Fruit fly (Drosophila melanogaster) whole organism, embryonic: ENCODE measurements around the gene CG7512.

Experiments
- Bteb2 ChIP-seq: fragments of 200-800 bp; sonication (Bioruptor generic); optimal IDR thresholded peaks from 2 replicates; lab custom pipeline; 2016; ENCODE audit warnings: missing biosample characterization, missing genetic modification characterization
- C15 ChIP-seq: fragments of 200-800 bp; sonication (Bioruptor generic); IDR thresholded peaks from 3 replicates; pipeline ENCODE4 v1.3.6; 2022; ENCODE audit warnings: missing biosample characterization, missing genetic modification characterization
- CG10274 ChIP-seq: fragments of 200-800 bp; sonication (Bioruptor generic); optimal IDR thresholded peaks from 3 replicates; lab custom pipeline; 2017; ENCODE audit warnings: missing biosample characterization, mild to moderate bottlenecking, missing genetic modification characterization
- CG10366 ChIP-seq: fragments of 200-800 bp; sonication (Bioruptor generic); IDR thresholded peaks from 2 replicates; pipeline ENCODE4 v1.3.6; 2022; ENCODE audit warnings: missing biosample characterization, missing genetic modification characterization
- CG11247 ChIP-seq: fragments of 200-800 bp; sonication (Bioruptor generic); IDR thresholded peaks from 2 replicates; pipeline ENCODE4 v1.3.6; 2022; ENCODE audit warnings: missing biosample characterization, missing genetic modification characterization
- CG11696 ChIP-seq: fragments of 200-800 bp; sonication (Bioruptor generic); IDR thresholded peaks from 2 replicates; pipeline ENCODE4 v1.3.6; 2022; ENCODE audit warnings: missing biosample characterization, missing genetic modification characterization
- CG1647 ChIP-seq: fragments of 200-800 bp; sonication (Bioruptor generic); optimal IDR thresholded peaks from 3 replicates; lab custom pipeline; 2016; ENCODE audit warnings: missing biosample characterization, missing genetic modification characterization
- CG17829 ChIP-seq: fragments of 200-800 bp; optimal IDR thresholded peaks from 2 replicates; lab custom pipeline; 2019; ENCODE audit warnings: missing biosample characterization, mild to moderate bottlenecking, missing genetic modification characterization, moderate library complexity
- CG3163 ChIP-seq: fragments of 200-800 bp; sonication (Bioruptor generic); optimal IDR thresholded peaks from 3 replicates; lab custom pipeline; 2016; ENCODE audit warnings: missing biosample characterization, missing genetic modification characterization
- CG3726 ChIP-seq: fragments of 200-800 bp; sonication (Bioruptor generic); IDR thresholded peaks from 3 replicates; pipeline ENCODE4, ENCODE4 v1.3.6; 2022; ENCODE audit warnings: missing biosample characterization, missing genetic modification characterization
- CG7745 ChIP-seq: fragments of 200-800 bp; sonication (Bioruptor generic); optimal IDR thresholded peaks from 2 replicates; lab custom pipeline; 2018; ENCODE audit warnings: missing biosample characterization, mild to moderate bottlenecking, missing genetic modification characterization, moderate library complexity
- CG9215 ChIP-seq: fragments of 200-800 bp; sonication (Bioruptor generic); IDR thresholded peaks from 2 replicates; pipeline ENCODE4 v1.3.6; 2022; ENCODE audit warnings: missing biosample characterization, missing genetic modification characterization
- Chrac-16 ChIP-seq: fragments of 200-800 bp; sonication (Bioruptor generic); optimal IDR thresholded peaks from 3 replicates; lab custom pipeline; 2016; ENCODE audit warnings: missing biosample characterization, missing genetic modification characterization
- D19B ChIP-seq: fragments of 200-800 bp; sonication (Bioruptor generic); optimal IDR thresholded peaks from 2 replicates; lab custom pipeline; 2017; ENCODE audit warnings: missing biosample characterization, mild to moderate bottlenecking, missing genetic modification characterization
- Dad ChIP-seq: fragments of 200-800 bp; sonication (Bioruptor generic); optimal IDR thresholded peaks from 3 replicates; lab custom pipeline; 2016; ENCODE audit warnings: missing biosample characterization, missing genetic modification characterization
- ERR ChIP-seq: fragments of 200-800 bp; sonication (Bioruptor generic); optimal IDR thresholded peaks from 2 replicates; lab custom pipeline; 2016; ENCODE audit warnings: missing biosample characterization, missing genetic modification characterization
- Fer3 ChIP-seq: fragments of 200-800 bp; sonication (Bioruptor generic); optimal IDR thresholded peaks from 2 replicates; lab custom pipeline; 2018; ENCODE audit warnings: missing biosample characterization, mild to moderate bottlenecking, missing genetic modification characterization, moderate library complexity
- HLH4C ChIP-seq: fragments of 200-800 bp; sonication (Bioruptor generic); IDR thresholded peaks from 3 replicates; pipeline ENCODE4 v1.3.6; 2022; ENCODE audit warnings: missing biosample characterization, missing genetic modification characterization; ENCODE audit not compliant: partially characterized antibody
- Hr78 ChIP-seq, 2 experiments: fragments of 200-800 bp in 1 of 2; fragments of >200 bp in 1 of 2; sonication (Bioruptor generic) in 1 of 2; optimal IDR thresholded peaks; 2 replicates each; lab custom pipeline; 2017 to 2019; ENCODE audit warnings: missing biosample characterization in 2 of 2, missing genetic modification characterization in 2 of 2, mild to moderate bottlenecking in 1 of 2, moderate library complexity in 1 of 2
- Jarid2 ChIP-seq: fragments of 200-800 bp; sonication (Bioruptor generic); optimal IDR thresholded peaks from 3 replicates; lab custom pipeline; 2017; ENCODE audit warnings: mild to moderate bottlenecking, missing biosample characterization, missing genetic modification reagents, missing genetic modification characterization
- MTF-1 ChIP-seq: fragments of 200-800 bp; sonication (Bioruptor generic); optimal IDR thresholded peaks from 2 replicates; lab custom pipeline; 2018; ENCODE audit warnings: missing biosample characterization, mild to moderate bottlenecking, missing genetic modification characterization, borderline replicate concordance
- Oaz ChIP-seq: fragments of 200-800 bp; sonication (Bioruptor generic); IDR thresholded peaks from 2 replicates; pipeline ENCODE4 v1.3.6; 2022; ENCODE audit warnings: missing biosample characterization, missing genetic modification characterization
- Optix ChIP-seq: fragments of 200-800 bp; sonication (Bioruptor generic); IDR thresholded peaks from 3 replicates; pipeline ENCODE4 v1.3.6; 2022; ENCODE audit warnings: missing biosample characterization, missing genetic modification characterization
- Spps ChIP-seq: fragments of 200-800 bp; sonication (Bioruptor generic); optimal IDR thresholded peaks from 2 replicates; lab custom pipeline; 2018; ENCODE audit warnings: missing biosample characterization, mild to moderate bottlenecking, missing genetic modification characterization
- Tbp ChIP-seq: fragments of >200 bp; optimal IDR thresholded peaks from 2 replicates; lab custom pipeline; 2018; ENCODE audit warnings: missing biosample characterization, missing genetic modification characterization
- Vsx1 ChIP-seq: fragments of 200-800 bp; sonication (Bioruptor generic); optimal IDR thresholded peaks from 2 replicates; lab custom pipeline; 2017; ENCODE audit warnings: missing biosample characterization, mild to moderate bottlenecking, missing genetic modification characterization, missing genetic modification reagents
- Xbp1 ChIP-seq: fragments of 200-800 bp; sonication (Bioruptor generic); optimal IDR thresholded peaks from 3 replicates; lab custom pipeline; 2016; ENCODE audit warnings: missing biosample characterization, mild to moderate bottlenecking, missing genetic modification characterization
- aop ChIP-seq: fragments of 200-800 bp; sonication (Bioruptor generic); IDR thresholded peaks from 2 replicates; pipeline ENCODE4 v1.3.6; 2022; ENCODE audit warnings: missing biosample characterization, missing genetic modification characterization
- ato ChIP-seq: fragments of 200-800 bp; sonication (Bioruptor generic); IDR thresholded peaks from 2 replicates; pipeline ENCODE4 v1.3.6; 2022; ENCODE audit warnings: missing biosample characterization, missing genetic modification characterization; ENCODE audit not compliant: partially characterized antibody
- cad ChIP-seq: fragments of >200 bp; optimal IDR thresholded peaks from 2 replicates; lab custom pipeline; 2017; ENCODE audit warnings: missing biosample characterization, missing genetic modification characterization
- dan ChIP-seq: fragments of 200-800 bp; sonication (Bioruptor generic); IDR thresholded peaks from 2 replicates; pipeline ENCODE4 v1.3.6; 2022; ENCODE audit warnings: missing biosample characterization, missing genetic modification characterization
- dm ChIP-seq: fragments of 200-800 bp; sonication (Bioruptor generic); optimal IDR thresholded peaks from 3 replicates; lab custom pipeline; 2016; ENCODE audit warnings: missing biosample characterization, missing genetic modification characterization
- dmrt99B ChIP-seq: fragments of 200-800 bp; sonication (Bioruptor generic); optimal IDR thresholded peaks from 2 replicates; lab custom pipeline; 2018; ENCODE audit warnings: missing biosample characterization, mild to moderate bottlenecking, missing genetic modification characterization, moderate library complexity
- ewg ChIP-seq: fragments of 200-800 bp; sonication (Bioruptor generic); optimal IDR thresholded peaks from 3 replicates; lab custom pipeline; 2017; ENCODE audit warnings: mild to moderate bottlenecking, missing biosample characterization, missing genetic modification reagents, missing genetic modification characterization
- fd96Cb ChIP-seq: fragments of 200-800 bp; sonication (Bioruptor generic); optimal IDR thresholded peaks from 2 replicates; lab custom pipeline; 2018; ENCODE audit warnings: missing biosample characterization, mild to moderate bottlenecking, missing genetic modification characterization, moderate library complexity
- gcm ChIP-seq: fragments of 200-800 bp; sonication (Bioruptor generic); optimal IDR thresholded peaks from 2 replicates; lab custom pipeline; 2019; ENCODE audit warnings: missing biosample characterization, mild to moderate bottlenecking, missing genetic modification characterization, moderate library complexity
- grn ChIP-seq: fragments of 200-800 bp; sonication (Bioruptor generic); optimal IDR thresholded peaks from 3 replicates; lab custom pipeline; 2017; ENCODE audit warnings: missing biosample characterization, missing genetic modification characterization
- nom ChIP-seq: fragments of 200-800 bp; sonication (Bioruptor generic); optimal IDR thresholded peaks from 2 replicates; lab custom pipeline; 2017; ENCODE audit warnings: missing biosample characterization, missing genetic modification characterization, mild to moderate bottlenecking, moderate library complexity, missing genetic modification reagents
- phol ChIP-seq: fragments of 200-800 bp; sonication (Bioruptor generic); optimal IDR thresholded peaks from 3 replicates; lab custom pipeline; 2018; ENCODE audit warnings: missing biosample characterization, mild to moderate bottlenecking, missing genetic modification characterization, moderate library complexity
- row ChIP-seq: fragments of 200-800 bp; sonication (Bioruptor generic); IDR thresholded peaks from 3 replicates; pipeline ENCODE4 v1.3.6; 2022; ENCODE audit warnings: missing biosample characterization, missing genetic modification characterization
- schlank ChIP-seq: fragments of 200-800 bp; sonication (Bioruptor generic); optimal IDR thresholded peaks from 2 replicates; lab custom pipeline; 2018; ENCODE audit warnings: missing biosample characterization, mild to moderate bottlenecking, missing genetic modification characterization
- sens ChIP-seq: fragments of 200-800 bp; sonication (Bioruptor generic); peaks from one replicate; lab custom pipeline; 2016; ENCODE audit warnings: missing biosample characterization, missing genetic modification characterization
- sens-2 ChIP-seq: fragments of 200-800 bp; sonication (Bioruptor generic); IDR thresholded peaks from 2 replicates; pipeline ENCODE4 v1.3.6; 2022; ENCODE audit warnings: missing biosample characterization, missing genetic modification characterization
- stwl ChIP-seq: fragments of 200-800 bp; sonication (Bioruptor generic); optimal IDR thresholded peaks from 3 replicates; lab custom pipeline; 2018; ENCODE audit warnings: missing biosample characterization, mild to moderate bottlenecking, missing genetic modification characterization, moderate library complexity
- tup ChIP-seq: fragments of 200-800 bp; sonication (Bioruptor generic); optimal IDR thresholded peaks from 2 replicates; lab custom pipeline; 2016; ENCODE audit warnings: missing biosample characterization, mild to moderate bottlenecking, missing genetic modification characterization, moderate library complexity
- tx ChIP-seq: fragments of 200-800 bp; sonication (Bioruptor generic); optimal IDR thresholded peaks from 2 replicates; lab custom pipeline; 2016; ENCODE audit warnings: missing biosample characterization, missing genetic modification characterization
- unc-4 ChIP-seq: fragments of 200-800 bp; sonication (Bioruptor generic); IDR thresholded peaks from 2 replicates; pipeline ENCODE4 v1.3.6; 2022; ENCODE audit warnings: missing biosample characterization, missing genetic modification characterization; ENCODE audit not compliant: partially characterized antibody
- vfl ChIP-seq: fragments of 200-800 bp; sonication (Bioruptor generic); optimal IDR thresholded peaks from 2 replicates; lab custom pipeline; 2016; ENCODE audit warnings: missing biosample characterization, missing genetic modification characterization
- wdn ChIP-seq: fragments of 200-800 bp; sonication (Bioruptor generic); IDR thresholded peaks from 2 replicates; pipeline ENCODE4 v1.3.6; 2022; ENCODE audit warnings: missing biosample characterization, missing genetic modification characterization

Gene CG7512

dm6 chr3L:11555662-11556460 is 42.4 kb downstream of the CG7512 start (continued):
- TF ChIP-seq Spps (tag; lab: Kevin White, UChicago) = peak; percentile 46
- peak; percentile 39 for TF ChIP-seq Chrac-16
- peak; percentile 29; the same call in 1 of the 2 replicates for TF ChIP-seq CG9215 (GFP tag; lab: Robert Waterston, UW)
- no peak for TF ChIP-seq CG11696 (GFP tag; lab: Robert Waterston, UW)
- peak; percentile 62 for TF ChIP-seq ewg (GFP tag; lab: Kevin White, UChicago)
- no peak for TF ChIP-seq schlank (tag; lab: Kevin White, UChicago)
- no peak; the same call in 1 of the 2 replicates for TF ChIP-seq CG10366 (GFP tag; lab: Robert Waterston, UW)
- 0 out of 2 replicates have a peak, but pooled peaks have one; percentile 42 for TF ChIP-seq aop (GFP tag; lab: Robert Waterston, UW)
- TF ChIP-seq CG10274 (GFP tag; lab: Kevin White, UChicago) = no peak
- peak; percentile 58 for TF ChIP-seq nom (GFP tag; lab: Kevin White, UChicago)
- TF ChIP-seq CG7745 = no peak
- TF ChIP-seq cad (GFP tag; lab: Kevin White, UChicago) = no peak
- TF ChIP-seq CG17829 (tag; lab: Kevin White, UChicago) = peak; percentile 83
- TF ChIP-seq D19B (GFP tag; lab: Kevin White, UChicago) = no peak
- TF ChIP-seq Bteb2 (GFP tag; lab: Kevin White, UChicago) = peak; percentile 76
- TF ChIP-seq gcm = peak; percentile 53
- no peak for TF ChIP-seq grn
- TF ChIP-seq ERR = peak; percentile 24
- TF ChIP-seq stwl (tag; lab: Kevin White, UChicago) = no peak
- TF ChIP-seq Tbp = no peak
- TF ChIP-seq Fer3 (tag; lab: Kevin White, UChicago) = peak; percentile 80
- peak; percentile 87 for TF ChIP-seq phol (tag; lab: Kevin White, UChicago)
- TF ChIP-seq CG3163 (GFP tag; lab: Kevin White, UChicago) = no peak
- TF ChIP-seq fd96Cb = peak; percentile 78
- no peak for TF ChIP-seq Dad (GFP tag; lab: Kevin White, UChicago)
- TF ChIP-seq wdn (GFP tag; lab: Robert Waterston, UW) = peak; percentile 46; the same call in 1 of the 2 replicates
- no peak; the same call in 2 of the 3 replicates for TF ChIP-seq CG3726 (GFP tag; lab: Robert Waterston, UW)
- no peak for TF ChIP-seq ato (GFP tag; lab: Robert Waterston, UW)
- no peak for TF ChIP-seq HLH4C
- peak; percentile 34 for TF ChIP-seq Jarid2 (GFP tag; lab: Kevin White, UChicago)
- TF ChIP-seq unc-4 (GFP tag; lab: Robert Waterston, UW) = no peak
- peak; percentile 63 for TF ChIP-seq Xbp1 (GFP tag; lab: Kevin White, UChicago)
- no peak for TF ChIP-seq sens-2 (GFP tag; lab: Robert Waterston, UW)
- no peak for TF ChIP-seq tup (GFP tag; lab: Kevin White, UChicago)
- TF ChIP-seq Optix = 0 out of 3 replicates have a peak, but pooled peaks have one; percentile 40
- peak; percentile 15 for TF ChIP-seq CG1647 (GFP tag; lab: Kevin White, UChicago)
- TF ChIP-seq dmrt99B (tag; lab: Kevin White, UChicago) = peak; percentile 90
- peak; percentile 11 for TF ChIP-seq Vsx1 (GFP tag; lab: Kevin White, UChicago)
- TF ChIP-seq Hr78 (GFP tag; optimal IDR thresholded peaks at IDR 0.05; lab: Kevin White, UChicago) = peak in 1 of 2 experiments; percentile 34
- TF ChIP-seq C15 (GFP tag; lab: Robert Waterston, UW) = no peak
- TF ChIP-seq Oaz (GFP tag; lab: Robert Waterston, UW) = 0 out of 2 replicates have a peak, but pooled peaks have one; percentile 12
- TF ChIP-seq tx (GFP tag; lab: Kevin White, UChicago) = peak; percentile 16
- no peak for TF ChIP-seq dan (GFP tag; lab: Robert Waterston, UW)
- TF ChIP-seq MTF-1 (GFP tag; lab: Kevin White, UChicago) = no peak
- no peak for TF ChIP-seq CG11247 (GFP tag; lab: Robert Waterston, UW)
- peak; percentile 31 for TF ChIP-seq dm (GFP tag; lab: Kevin White, UChicago)
- TF ChIP-seq vfl (GFP tag; lab: Kevin White, UChicago) = no peak
- peak; percentile 88 for TF ChIP-seq sens (GFP tag; lab: Kevin White, UChicago)
- TF ChIP-seq row = peak; percentile 74
